Worm (Caenorhabditis elegans) whole organism, late embryonic: ENCODE measurements around the gene ipla-5.

Experiments
- C08G9.2 ChIP-seq: sonication (generic microtip); optimal IDR thresholded peaks from 2 replicates; lab custom pipeline; 2016; ENCODE audit warnings: mild to moderate bottlenecking, missing genetic modification characterization, moderate library complexity, missing compliant biosample characterization
- F13H6.1 ChIP-seq: sonication (generic microtip); optimal IDR thresholded peaks from 2 replicates; lab custom pipeline; 2016; ENCODE audit warnings: missing genetic modification characterization, missing compliant biosample characterization
- K09A11.1 ChIP-seq: sonication (generic microtip); optimal IDR thresholded peaks from 2 replicates; lab custom pipeline; 2017; ENCODE audit warnings: antibody characterized with exemption, mild to moderate bottlenecking, missing genetic modification characterization, missing compliant biosample characterization; ENCODE audit not compliant: insufficient read depth
- T23F11.4 ChIP-seq: fragments of 200-800 bp; sonication (Bioruptor generic); optimal IDR thresholded peaks from 2 replicates; lab custom pipeline; 2018; ENCODE audit warnings: mild to moderate bottlenecking, missing genetic modification characterization, missing compliant biosample characterization
- Y22D7AL.16 ChIP-seq: sonication (generic microtip); optimal IDR thresholded peaks from 2 replicates; lab custom pipeline; 2016; ENCODE audit warnings: missing genetic modification characterization, missing compliant biosample characterization
- ahr-1 ChIP-seq: sonication (generic microtip); optimal IDR thresholded peaks from 2 replicates; lab custom pipeline; 2016; ENCODE audit warnings: missing genetic modification characterization, missing compliant biosample characterization
- ama-1 ChIP-seq: fragments of 150-350 bp; optimal IDR thresholded peaks from 2 replicates; lab custom pipeline; 2014
- ceh-14 ChIP-seq: sonication (generic microtip); optimal IDR thresholded peaks from 2 replicates; lab custom pipeline; 2016; ENCODE audit warnings: missing genotype, missing genetic modification characterization, missing compliant biosample characterization
- ceh-18 ChIP-seq: sonication (generic microtip); optimal IDR thresholded peaks from 2 replicates; lab custom pipeline; 2016; ENCODE audit warnings: missing genetic modification characterization, missing compliant biosample characterization
- ceh-2 ChIP-seq: sonication (generic microtip); optimal IDR thresholded peaks from 2 replicates; lab custom pipeline; 2016; ENCODE audit warnings: missing genotype, missing genetic modification characterization, missing compliant biosample characterization
- ceh-24 ChIP-seq: sonication (generic microtip); optimal IDR thresholded peaks from 2 replicates; lab custom pipeline; 2016; ENCODE audit warnings: mild to moderate bottlenecking, missing genetic modification characterization, missing compliant biosample characterization
- ceh-31 ChIP-seq: sonication (generic microtip); optimal IDR thresholded peaks from 2 replicates; lab custom pipeline; 2016; ENCODE audit warnings: missing genetic modification characterization, missing compliant biosample characterization
- ceh-34 ChIP-seq: sonication (generic microtip); optimal IDR thresholded peaks from 2 replicates; lab custom pipeline; 2016; ENCODE audit warnings: mild to moderate bottlenecking, missing genetic modification characterization, missing compliant biosample characterization
- ceh-45 ChIP-seq: fragments of 200-800 bp; sonication (Bioruptor generic); IDR thresholded peaks from 2 replicates; pipeline ENCODE4 v1.3.6; 2022; ENCODE audit warnings: missing genetic modification reagents, missing genetic modification characterization, missing compliant biosample characterization
- ceh-48 ChIP-seq: sonication (generic microtip); optimal IDR thresholded peaks from 2 replicates; lab custom pipeline; 2016; ENCODE audit warnings: missing genetic modification characterization, inconsistent platforms, missing compliant biosample characterization
- ceh-6 ChIP-seq: fragments of 200-800 bp; sonication (Bioruptor generic); optimal IDR thresholded peaks from 2 replicates; lab custom pipeline; 2018; ENCODE audit warnings: mild to moderate bottlenecking, missing genetic modification characterization, missing compliant biosample characterization
- ceh-9 ChIP-seq: sonication (generic microtip); optimal IDR thresholded peaks from 2 replicates; lab custom pipeline; 2016; ENCODE audit warnings: mild to moderate bottlenecking, missing genetic modification characterization, inconsistent platforms, missing compliant biosample characterization
- dve-1 ChIP-seq: sonication (generic microtip); optimal IDR thresholded peaks from 2 replicates; lab custom pipeline; 2017; ENCODE audit warnings: antibody characterized with exemption, mild to moderate bottlenecking, missing genetic modification characterization, missing compliant biosample characterization
- elt-2 ChIP-seq: sonication (generic microtip); optimal IDR thresholded peaks from 2 replicates; lab custom pipeline; 2016; ENCODE audit warnings: missing genetic modification reagents, missing genetic modification characterization, missing compliant biosample characterization
- eyg-1 ChIP-seq: sonication (generic microtip); optimal IDR thresholded peaks from 2 replicates; lab custom pipeline; 2016; ENCODE audit warnings: missing genotype, missing genetic modification characterization, missing compliant biosample characterization
- fax-1 ChIP-seq: sonication (generic microtip); optimal IDR thresholded peaks from 2 replicates; lab custom pipeline; 2016; ENCODE audit warnings: missing genotype, missing genetic modification characterization, missing compliant biosample characterization
- fkh-10 ChIP-seq: fragments of 150-350 bp; optimal IDR thresholded peaks from 2 replicates; lab custom pipeline; 2014; ENCODE audit warnings: missing biosample characterization, missing genetic modification reagents, missing genetic modification characterization
- hlh-15 ChIP-seq: sonication (generic microtip); optimal IDR thresholded peaks from 2 replicates; lab custom pipeline; 2016; ENCODE audit warnings: missing genetic modification characterization, missing compliant biosample characterization
- hlh-30 ChIP-seq: sonication (generic microtip); optimal IDR thresholded peaks from 2 replicates; lab custom pipeline; 2017; ENCODE audit warnings: antibody characterized with exemption, missing genetic modification characterization, missing compliant biosample characterization; ENCODE audit not compliant: insufficient read depth
- lim-6 ChIP-seq: sonication (generic microtip); optimal IDR thresholded peaks from 2 replicates; lab custom pipeline; 2016; ENCODE audit warnings: missing genetic modification characterization, missing compliant biosample characterization
- lin-11 ChIP-seq: fragments of 200-800 bp; sonication (Bioruptor generic); optimal IDR thresholded peaks from 2 replicates; lab custom pipeline; 2018; ENCODE audit warnings: mild to moderate bottlenecking, missing genetic modification characterization, missing compliant biosample characterization
- madf-2 ChIP-seq: sonication (generic microtip); optimal IDR thresholded peaks from 2 replicates; lab custom pipeline; 2017; ENCODE audit warnings: missing genetic modification characterization, missing compliant biosample characterization
- mec-3 ChIP-seq: sonication (generic microtip); optimal IDR thresholded peaks from 2 replicates; lab custom pipeline; 2016; ENCODE audit warnings: borderline replicate concordance, missing genetic modification characterization, missing compliant biosample characterization
- nfya-1 ChIP-seq: sonication (generic microtip); optimal IDR thresholded peaks from 2 replicates; lab custom pipeline; 2017; ENCODE audit warnings: missing genetic modification characterization, mild to moderate bottlenecking, missing compliant biosample characterization, antibody characterized with exemption, moderate library complexity
- nhr-11 ChIP-seq: fragments of 150-350 bp; optimal IDR thresholded peaks from 2 replicates; lab custom pipeline; 2014; ENCODE audit warnings: missing biosample characterization, missing genetic modification characterization
- npax-4 ChIP-seq: sonication (generic microtip); optimal IDR thresholded peaks from 2 replicates; lab custom pipeline; 2016; ENCODE audit warnings: missing genetic modification characterization, missing compliant biosample characterization
- odd-2 ChIP-seq: sonication (generic microtip); optimal IDR thresholded peaks from 2 replicates; lab custom pipeline; 2017; ENCODE audit warnings: antibody characterized with exemption, mild to moderate bottlenecking, missing genetic modification characterization, missing compliant biosample characterization
- pag-3 ChIP-seq: sonication (generic microtip); optimal IDR thresholded peaks from 2 replicates; lab custom pipeline; 2016; ENCODE audit warnings: missing compliant biosample characterization, missing genetic modification characterization, borderline replicate concordance
- pax-1 ChIP-seq: fragments of 150-350 bp; optimal IDR thresholded peaks from 2 replicates; lab custom pipeline; 2014; ENCODE audit warnings: missing biosample characterization, missing genetic modification characterization
- pha-4 ChIP-seq: fragments of 150-350 bp; optimal IDR thresholded peaks from 2 replicates; lab custom pipeline; 2018; ENCODE audit warnings: missing biosample characterization, missing genetic modification reagents, missing genetic modification characterization
- pqm-1 ChIP-seq: sonication (generic microtip); optimal IDR thresholded peaks from 2 replicates; lab custom pipeline; 2016; ENCODE audit warnings: missing genetic modification characterization, missing compliant biosample characterization
- ref-2 ChIP-seq: sonication (generic microtip); optimal IDR thresholded peaks from 2 replicates; lab custom pipeline; 2016; ENCODE audit warnings: missing genetic modification characterization, missing compliant biosample characterization
- rnt-1 ChIP-seq: sonication (generic microtip); optimal IDR thresholded peaks from 2 replicates; lab custom pipeline; 2016; ENCODE audit warnings: missing genetic modification characterization, missing compliant biosample characterization
- sox-2 ChIP-seq: fragments of 200-800 bp; sonication (Bioruptor generic); IDR thresholded peaks from 2 replicates; pipeline ENCODE4 v1.3.6; 2022; ENCODE audit warnings: missing genetic modification reagents, missing genetic modification characterization, missing compliant biosample characterization
- sox-4 ChIP-seq: sonication (generic microtip); optimal IDR thresholded peaks from 2 replicates; lab custom pipeline; 2017; ENCODE audit warnings: mild to moderate bottlenecking, missing genetic modification characterization, inconsistent platforms, missing compliant biosample characterization
- tbx-2 ChIP-seq: sonication (generic microtip); optimal IDR thresholded peaks from 2 replicates; lab custom pipeline; 2016; ENCODE audit warnings: missing genetic modification characterization, missing compliant biosample characterization
- tbx-7 ChIP-seq: sonication (generic microtip); optimal IDR thresholded peaks from 2 replicates; lab custom pipeline; 2016; ENCODE audit warnings: missing genotype, missing genetic modification characterization, missing compliant biosample characterization
- unc-42 ChIP-seq: sonication (generic microtip); optimal IDR thresholded peaks from 2 replicates; lab custom pipeline; 2016; ENCODE audit warnings: missing genotype, missing genetic modification characterization, missing compliant biosample characterization
- unc-55 ChIP-seq: sonication (generic microtip); optimal IDR thresholded peaks from 2 replicates; lab custom pipeline; 2017; ENCODE audit warnings: missing biosample characterization, missing genetic modification reagents, missing genetic modification characterization
- unc-86 ChIP-seq: sonication (generic microtip); optimal IDR thresholded peaks from 2 replicates; lab custom pipeline; 2016; ENCODE audit warnings: missing genetic modification characterization, missing compliant biosample characterization
- ztf-16 ChIP-seq: sonication (generic microtip); optimal IDR thresholded peaks from 2 replicates; lab custom pipeline; 2017; ENCODE audit warnings: missing genetic modification characterization, missing compliant biosample characterization

The ipla-5 gene

DNA sequence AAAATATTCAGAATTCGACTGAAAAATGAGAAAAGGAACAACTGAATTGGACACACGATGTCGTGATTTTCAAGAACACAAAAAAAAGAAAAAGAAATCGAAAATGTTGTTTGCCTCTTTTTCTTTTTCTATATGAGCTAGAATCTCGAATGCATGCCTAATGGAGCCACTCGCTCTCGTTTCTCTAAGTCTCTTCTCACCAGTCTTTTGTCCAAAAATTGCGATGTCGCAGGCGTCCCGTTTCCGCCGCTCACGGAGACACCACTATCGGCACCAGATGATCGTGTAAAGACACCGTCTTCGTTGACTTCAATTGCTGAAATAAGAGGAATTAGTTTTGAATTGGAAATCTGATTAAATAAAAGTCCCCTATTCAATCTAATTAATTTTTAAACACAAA lies 43.6 kb downstream of the ipla-5 start:
- TF ChIP-seq ceh-14 (tag; lab: Kevin White, UChicago) (peak; percentile 4), T23F11.4 (no peak), ceh-34 (tag; lab: Kevin White, UChicago) (no peak), lim-6 (tag; lab: Kevin White, UChicago) (no peak), npax-4 (tag; lab: Kevin White, UChicago) (no peak), madf-2 (tag; lab: Kevin White, UChicago) (no peak), ceh-45 (GFP tag; lab: Robert Waterston, UW) (no peak), ztf-16 (tag; lab: Kevin White, UChicago) (no peak), ama-1 (lab: Kevin White, UChicago) (no peak), pha-4 (tag; lab: Kevin White, UChicago) (no peak), sox-4 (tag; lab: Kevin White, UChicago) (no peak), hlh-30 (tag; lab: Kevin White, UChicago) (no peak), nfya-1 (tag; lab: Kevin White, UChicago) (peak; percentile 25), ceh-31 (tag; lab: Kevin White, UChicago) (peak; percentile 17), ceh-48 (tag; lab: Kevin White, UChicago) (no peak), nhr-11 (tag; lab: Kevin White, UChicago) (no peak), unc-42 (tag; lab: Kevin White, UChicago) (peak; percentile 35), F13H6.1 (no peak)
- TF ChIP-seq, all 69 proteins: peak for 4

DNA sequence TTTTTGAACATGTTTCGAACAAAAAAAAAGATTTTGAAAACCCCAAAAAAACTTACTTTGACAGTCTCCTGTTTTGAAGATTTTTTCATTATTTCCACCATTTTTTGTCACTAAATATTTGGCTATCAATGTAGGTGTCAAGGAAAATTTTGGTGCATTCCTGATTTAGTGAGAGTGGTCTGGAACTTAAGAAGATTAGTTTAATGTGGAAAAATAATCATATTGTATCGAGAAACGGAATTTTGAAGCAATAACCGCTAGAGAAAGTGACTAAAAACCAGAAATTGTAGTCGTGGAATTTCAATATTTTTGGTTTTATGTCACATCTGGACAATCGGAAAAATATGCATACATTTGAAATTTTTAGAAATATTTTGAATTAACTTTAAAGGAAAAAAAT lies 46.8 kb downstream of the ipla-5 start, which contains the start of the genes F20C5.11 and klp-11:
Gene F20C5.11, minus strand, starts transcription at position 101 of the 400 bp plus-strand sequence.
Gene klp-11, minus strand, starts transcription at position 171 of the 400 bp plus-strand sequence.
- TF ChIP-seq pax-1 (tag; lab: Kevin White, UChicago), result no peak
- TF ChIP-seq ceh-31 (tag; lab: Kevin White, UChicago), result no peak
- no peak for TF ChIP-seq fkh-10 (GFP tag; lab: Kevin White, UChicago)
- TF ChIP-seq K09A11.1 (tag; lab: Kevin White, UChicago), result no peak
- TF ChIP-seq F13H6.1, result no peak
- no peak for TF ChIP-seq pqm-1 (tag; lab: Kevin White, UChicago)
- TF ChIP-seq pha-4 (tag; lab: Kevin White, UChicago), result no peak
- no peak for TF ChIP-seq rnt-1 (tag; lab: Kevin White, UChicago)
- TF ChIP-seq fax-1 (tag; lab: Kevin White, UChicago), result no peak
- no peak for TF ChIP-seq odd-2 (tag; lab: Kevin White, UChicago)
- TF ChIP-seq lin-11, result no peak
- no peak for TF ChIP-seq ref-2
- no peak for TF ChIP-seq eyg-1 (tag; lab: Kevin White, UChicago)
- TF ChIP-seq tbx-7, result no peak
- no peak for TF ChIP-seq dve-1

DNA sequence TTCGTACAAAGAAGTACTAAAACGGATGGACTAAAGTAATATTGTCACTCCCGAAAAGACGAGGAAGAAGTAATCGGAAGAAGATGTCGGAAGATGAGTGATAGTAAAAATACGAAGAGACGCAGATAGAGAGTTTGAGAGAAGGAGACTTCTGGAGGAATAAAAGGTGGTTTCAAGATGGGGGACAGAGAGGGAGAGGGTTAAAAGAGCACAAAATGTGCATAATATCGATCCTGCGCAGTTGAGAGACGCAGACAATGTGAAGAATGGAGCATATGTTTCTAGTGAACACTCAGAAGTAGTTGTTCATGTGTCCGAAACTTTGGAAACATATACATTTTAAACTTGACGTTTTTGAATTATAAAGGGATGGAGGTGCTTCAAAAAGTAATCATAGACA lies 47.4 kb downstream of the ipla-5 start:
- TF ChIP-seq rnt-1 (tag; lab: Kevin White, UChicago) (no peak), ceh-18 (tag; lab: Kevin White, UChicago) (peak; percentile 20), hlh-30 (tag; lab: Kevin White, UChicago) (no peak), unc-42 (tag; lab: Kevin White, UChicago) (peak; percentile 84), unc-86 (tag; lab: Kevin White, UChicago) (no peak), nfya-1 (tag; lab: Kevin White, UChicago) (peak; percentile 52), eyg-1 (tag; lab: Kevin White, UChicago) (no peak), Y22D7AL.16 (tag; lab: Kevin White, UChicago) (no peak), elt-2 (no peak), ahr-1 (tag; lab: Kevin White, UChicago) (no peak), ceh-2 (tag; lab: Kevin White, UChicago) (no peak), ceh-14 (tag; lab: Kevin White, UChicago) (no peak), pqm-1 (tag; lab: Kevin White, UChicago) (no peak), pax-1 (tag; lab: Kevin White, UChicago) (no peak), madf-2 (tag; lab: Kevin White, UChicago) (no peak), ceh-24 (no peak), tbx-2 (tag; lab: Kevin White, UChicago) (peak; percentile 44), C08G9.2 (tag; lab: Kevin White, UChicago) (no peak), tbx-7 (no peak), hlh-15 (no peak), fax-1 (tag; lab: Kevin White, UChicago) (no peak), pag-3 (tag; lab: Kevin White, UChicago) (no peak), ceh-48 (tag; lab: Kevin White, UChicago) (peak; percentile 92), ceh-9 (tag; lab: Kevin White, UChicago) (no peak), lin-11 (no peak), T23F11.4 (no peak), ceh-31 (tag; lab: Kevin White, UChicago) (peak; percentile 82), sox-2 (GFP tag; lab: Robert Waterston, UW) (no peak), ceh-34 (tag; lab: Kevin White, UChicago) (peak; percentile 49), mec-3 (tag; lab: Kevin White, UChicago) (no peak), unc-55 (GFP tag; lab: Kevin White, UChicago) (no peak), lim-6 (tag; lab: Kevin White, UChicago) (no peak), ceh-6 (GFP tag; lab: Kevin White, UChicago) (no peak)
